Fruit fly (Drosophila melanogaster) whole organism, embryonic: ENCODE measurements around the gene CG8861.

Source experiments
- CG17568 ChIP-seq: fragments of 200-800 bp; sonication (Bioruptor generic); optimal IDR thresholded peaks from 2 replicates; lab custom pipeline; 2018; ENCODE audit warnings: missing biosample characterization, mild to moderate bottlenecking, missing genetic modification characterization, moderate library complexity
- br ChIP-seq: fragments of >200 bp; optimal IDR thresholded peaks from 2 replicates; lab custom pipeline; 2017
- gt ChIP-seq: fragments of 200-800 bp; sonication (Bioruptor generic); IDR thresholded peaks from 2 replicates; pipeline ENCODE4 v1.3.6; 2022; ENCODE audit warnings: missing biosample characterization, missing genetic modification characterization
- kah ChIP-seq: fragments of 200-800 bp; sonication (Bioruptor generic); optimal IDR thresholded peaks from 2 replicates; lab custom pipeline; 2018; ENCODE audit warnings: missing biosample characterization, mild to moderate bottlenecking, missing genetic modification characterization
- lmd ChIP-seq: fragments of 200-800 bp; sonication (Bioruptor generic); IDR thresholded peaks from 2 replicates; pipeline ENCODE4 v1.3.6; 2022; ENCODE audit warnings: missing biosample characterization, missing genetic modification characterization
- nom ChIP-seq: fragments of 200-800 bp; sonication (Bioruptor generic); optimal IDR thresholded peaks from 2 replicates; lab custom pipeline; 2017; ENCODE audit warnings: missing biosample characterization, missing genetic modification characterization, mild to moderate bottlenecking, moderate library complexity, missing genetic modification reagents
- zfh2 ChIP-seq: fragments of 200-800 bp; sonication (Bioruptor generic); optimal IDR thresholded peaks from 2 replicates; lab custom pipeline; 2016; ENCODE audit warnings: missing biosample characterization, missing genetic modification characterization

- no peak for TF ChIP-seq gt (GFP tag; lab: Robert Waterston, UW)
- no peak for TF ChIP-seq nom (GFP tag; lab: Kevin White, UChicago)
- no peak for TF ChIP-seq zfh2 (GFP tag; lab: Kevin White, UChicago)
- TF ChIP-seq lmd = no peak
- TF ChIP-seq kah (GFP tag; lab: Kevin White, UChicago) = no peak
- no peak for TF ChIP-seq br (lab: Kevin White, UChicago)
- TF ChIP-seq CG17568 (GFP tag; lab: Kevin White, UChicago) = no peak
Observed at dm6 chr3R:9355195-9355594, 26.9 kb upstream of the CG8861 start, which contains the start of gene CG43675.
